Fruit fly (Drosophila melanogaster): ENCODE data around the gene noi.
A peak's percentile ranks its signal among the peaks of the same experiment; 100 is the strongest.

The noi gene

dm6 chr3R:5620387-5620956, 29.2 kb upstream of the noi start (continued):
- TF ChIP-seq CG32767 (GFP tag; IDR thresholded peaks at IDR 0.05): no peak
- TF ChIP-seq CG2129 (GFP tag; IDR thresholded peaks at IDR 0.05; ENCODE audit: partially characterized antibody): no peak
- TF ChIP-seq CG4820 (GFP tag; optimal IDR thresholded peaks at IDR 0.05): peak; percentile 65
- TF ChIP-seq hb (GFP tag; IDR thresholded peaks at IDR 0.05; ENCODE audit: partially characterized antibody): no peak
- peak; percentile 39 for TF ChIP-seq Chrac-16 (GFP tag; optimal IDR thresholded peaks at IDR 0.05)
- TF ChIP-seq D (optimal IDR thresholded peaks at IDR 0.05): no peak
- TF ChIP-seq D (GFP tag; optimal IDR thresholded peaks at IDR 0.05): peak; percentile 71
- peak; percentile 75 for TF ChIP-seq CG30403 (GFP tag; optimal IDR thresholded peaks at IDR 0.05)
- TF ChIP-seq CG15073 (GFP tag; optimal IDR thresholded peaks at IDR 0.05): peak; percentile 8
- peak; percentile 24 for TF ChIP-seq Ets97D (GFP tag; optimal IDR thresholded peaks at IDR 0.05)
- TF ChIP-seq CG6272 (GFP tag; IDR thresholded peaks at IDR 0.05): peak; percentile 45
- TF ChIP-seq pzg (GFP tag; optimal IDR thresholded peaks at IDR 0.05): no peak
- no peak for TF ChIP-seq Doc2 (GFP tag; IDR thresholded peaks at IDR 0.05)
- peak; percentile 35 for TF ChIP-seq unpg (GFP tag; optimal IDR thresholded peaks at IDR 0.05)
- peak; percentile 52 for TF ChIP-seq az2 (GFP tag; optimal IDR thresholded peaks at IDR 0.05)
- peak; percentile 55; the same call in 1 of the 2 replicates for TF ChIP-seq CG7372 (GFP tag; IDR thresholded peaks at IDR 0.05)
- TF ChIP-seq CG10366 (GFP tag; IDR thresholded peaks at IDR 0.05): no peak; the same call in 1 of the 2 replicates
- TF ChIP-seq CG9609 (GFP tag; optimal IDR thresholded peaks at IDR 0.05): peak; percentile 57
- TF ChIP-seq odd (GFP tag; optimal IDR thresholded peaks at IDR 0.05): peak; percentile 51
- peak; percentile 37; the same call in 1 of the 2 replicates for TF ChIP-seq sob (GFP tag; IDR thresholded peaks at IDR 0.05)
- TF ChIP-seq CG32532 (GFP tag; IDR thresholded peaks at IDR 0.05): peak; percentile 60; the same call in 1 of the 2 replicates
- TF ChIP-seq pho (GFP tag; optimal IDR thresholded peaks at IDR 0.05): peak; percentile 38
- TF ChIP-seq Aef1 (GFP tag; IDR thresholded peaks at IDR 0.05): peak; percentile 30; the same call in 1 of the 3 replicates
- TF ChIP-seq CG4854 (GFP tag; optimal IDR thresholded peaks at IDR 0.05): no peak
- TF ChIP-seq Ravus (GFP tag; IDR thresholded peaks at IDR 0.05): no peak; the same call in 1 of the 2 replicates
- no peak for TF ChIP-seq CG8765 (GFP tag; IDR thresholded peaks at IDR 0.05)
- peak; percentile 74 for TF ChIP-seq gce (GFP tag; IDR thresholded peaks at IDR 0.05)
- peak; percentile 39 for TF ChIP-seq onecut (GFP tag; IDR thresholded peaks at IDR 0.05)
- TF ChIP-seq CG10565 (GFP tag; optimal IDR thresholded peaks at IDR 0.05): no peak
- TF ChIP-seq Neu2 (GFP tag; optimal IDR thresholded peaks at IDR 0.05; ENCODE audit: borderline replicate concordance): no peak
- no peak for TF ChIP-seq sd (tag; optimal IDR thresholded peaks at IDR 0.05)
- peak; percentile 46; the same call in 1 of the 2 replicates for TF ChIP-seq CG4730 (GFP tag; IDR thresholded peaks at IDR 0.05)
- 0 out of 2 replicates have a peak, but pooled peaks have one; percentile 23 for TF ChIP-seq E2f2 (GFP tag; IDR thresholded peaks at IDR 0.05)
- peak; percentile 60 for TF ChIP-seq mam (GFP tag; optimal IDR thresholded peaks at IDR 0.05)
- peak; percentile 12 for TF ChIP-seq trem (tag; optimal IDR thresholded peaks at IDR 0.05)
- no peak for TF ChIP-seq CG13894 (tag; optimal IDR thresholded peaks at IDR 0.05)
- TF ChIP-seq Lim3 (GFP tag; IDR thresholded peaks at IDR 0.05): no peak
- no peak for TF ChIP-seq cg (GFP tag; optimal IDR thresholded peaks at IDR 0.05)
- TF ChIP-seq CG4404 (GFP tag; IDR thresholded peaks at IDR 0.05): peak; percentile 39; the same call in 1 of the 2 replicates
- TF ChIP-seq jigr1 (GFP tag; IDR thresholded peaks at IDR 0.05): peak; percentile 65; the same call in 1 of the 3 replicates
- TF ChIP-seq ara (GFP tag; IDR thresholded peaks at IDR 0.05): peak; percentile 52
- peak; percentile 32 for TF ChIP-seq Nf-YB (GFP tag; optimal IDR thresholded peaks at IDR 0.05)
- TF ChIP-seq Abd-B (GFP tag; optimal IDR thresholded peaks at IDR 0.05): peak; percentile 71
- peak; percentile 3 for TF ChIP-seq CG3281 (GFP tag; optimal IDR thresholded peaks at IDR 0.05)
- TF ChIP-seq her (GFP tag; optimal IDR thresholded peaks at IDR 0.05): peak; percentile 44
- TF ChIP-seq ERR (GFP tag; optimal IDR thresholded peaks at IDR 0.05): peak; percentile 43
- TF ChIP-seq dimm (GFP tag; IDR thresholded peaks at IDR 0.05): peak; percentile 68
- TF ChIP-seq Med (GFP tag): peak; percentile 94
- peak; percentile 65; the same call in 1 of the 3 replicates for TF ChIP-seq ken (GFP tag; IDR thresholded peaks at IDR 0.05)
- TF ChIP-seq CG18011 (GFP tag; optimal IDR thresholded peaks at IDR 0.05): no peak
- TF ChIP-seq Hmx (GFP tag; optimal IDR thresholded peaks at IDR 0.05): peak; percentile 9

Data from whole organism, embryonic.